Worm (Caenorhabditis elegans) whole organism, mixed stage, embryonic: ENCODE data around the gene Y102E9.3.

Experiments
- bed-3 ChIP-seq: fragments of 200-800 bp; sonication (Bioruptor generic); optimal IDR thresholded peaks from 3 replicates; lab custom pipeline; 2018; ENCODE audit warnings: mild to moderate bottlenecking, missing genetic modification characterization, moderate library complexity, missing compliant biosample characterization
- ces-1 ChIP-seq: fragments of 150-350 bp; optimal IDR thresholded peaks from 2 replicates; lab custom pipeline; 2014; ENCODE audit warnings: missing biosample characterization, missing genetic modification reagents, missing genetic modification characterization
- elt-1 ChIP-seq: sonication (generic microtip); optimal IDR thresholded peaks from 2 replicates; lab custom pipeline; 2017; ENCODE audit warnings: missing genetic modification characterization, mild to moderate bottlenecking, missing compliant biosample characterization, antibody characterized with exemption, moderate library complexity, borderline replicate concordance; ENCODE audit not compliant: insufficient read depth
- lin-13 ChIP-seq: fragments of 150-350 bp; optimal IDR thresholded peaks from 2 replicates; lab custom pipeline; 2014; ENCODE audit warnings: missing biosample characterization, missing genetic modification characterization
- lsy-2 ChIP-seq: fragments of 150-350 bp; optimal IDR thresholded peaks from 2 replicates; lab custom pipeline; 2014; ENCODE audit warnings: missing biosample characterization, missing genetic modification characterization
- nhr-12 ChIP-seq: fragments of 150-350 bp; optimal IDR thresholded peaks from 2 replicates; lab custom pipeline; 2014; ENCODE audit warnings: missing biosample characterization, missing genetic modification characterization
- nhr-237 ChIP-seq: fragments of 150-350 bp; optimal IDR thresholded peaks from 2 replicates; lab custom pipeline; 2014; ENCODE audit warnings: missing biosample characterization, missing genetic modification characterization
- sem-2 ChIP-seq: fragments of 200-800 bp; sonication (Bioruptor generic); optimal IDR thresholded peaks from 2 replicates; lab custom pipeline; 2018; ENCODE audit warnings: mild to moderate bottlenecking, missing genetic modification characterization, missing compliant biosample characterization
- unc-39 ChIP-seq: fragments of 150-350 bp; optimal IDR thresholded peaks from 2 replicates; lab custom pipeline; 2014; ENCODE audit warnings: missing biosample characterization, missing genetic modification characterization
- unc-62 ChIP-seq: fragments of 150-350 bp; optimal IDR thresholded peaks from 2 replicates; lab custom pipeline; 2014; ENCODE audit warnings: missing biosample characterization, missing genetic modification reagents, missing genetic modification characterization
- ztf-11 ChIP-seq: fragments of 150-350 bp; optimal IDR thresholded peaks from 2 replicates; lab custom pipeline; 2014; ENCODE audit warnings: missing biosample characterization, missing genetic modification characterization

DNA sequence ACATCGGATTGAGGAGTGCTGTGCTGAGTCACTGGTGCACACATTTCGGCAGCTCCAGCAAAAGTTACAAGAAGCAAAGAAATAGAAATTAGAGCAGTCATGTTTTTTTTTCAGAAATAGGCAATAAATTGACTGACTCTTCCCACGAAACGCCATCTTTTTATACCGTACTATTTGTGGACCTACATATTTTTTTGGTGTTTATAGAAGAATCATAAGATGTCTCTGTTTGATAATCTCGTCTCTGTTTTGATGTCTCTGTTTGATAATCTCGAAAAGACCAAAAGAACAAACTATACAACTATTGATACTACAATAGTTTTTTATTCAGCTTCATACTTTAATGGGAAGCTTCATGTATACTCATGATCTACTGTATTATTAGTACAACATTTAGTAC, at the start of gene Y102E9.3:
- TF ChIP-seq lsy-2 (tag; lab: Kevin White, UChicago) = no peak
- no peak for TF ChIP-seq bed-3 (GFP tag; lab: Kevin White, UChicago)
- TF ChIP-seq sem-2 (GFP tag; lab: Kevin White, UChicago) = no peak
- no peak for TF ChIP-seq nhr-237 (tag; lab: Kevin White, UChicago)
- TF ChIP-seq unc-39 (tag; lab: Kevin White, UChicago) = no peak
- TF ChIP-seq unc-62 (GFP tag; lab: Kevin White, UChicago) = no peak
- no peak for TF ChIP-seq lin-13 (tag; lab: Kevin White, UChicago)
- TF ChIP-seq elt-1 (tag; lab: Kevin White, UChicago) = no peak
- TF ChIP-seq ces-1 (GFP tag; lab: Kevin White, UChicago) = no peak
- TF ChIP-seq nhr-12 (tag; lab: Kevin White, UChicago) = no peak
- no peak for TF ChIP-seq ztf-11 (tag; lab: Kevin White, UChicago)
